Fruit fly (Drosophila melanogaster): Measurements from ENCODE around the gene Mur18B.
A peak's percentile ranks its signal among the peaks of the same experiment; 100 is the strongest.

Gene Mur18B

dm6 chrX:19183121-19183520, 29.9 kb upstream of the Mur18B start, which contains the start of gene CG33253 (continued):
- TF ChIP-seq fd96Cb (tag; optimal IDR thresholded peaks at IDR 0.05) (no peak), CG17829 (tag; optimal IDR thresholded peaks at IDR 0.05) (peak; percentile 2), lov (optimal IDR thresholded peaks at IDR 0.05) (no peak), lov (GFP tag; IDR thresholded peaks at IDR 0.05) (no peak), ci (GFP tag; IDR thresholded peaks at IDR 0.05) (no peak), CG3995 (GFP tag; optimal IDR thresholded peaks at IDR 0.05) (no peak), Dbx (GFP tag; IDR thresholded peaks at IDR 0.05) (no peak), H15 (GFP tag; IDR thresholded peaks at IDR 0.05) (no peak)

dm6 chrX:19187624-19188085, 25.4 kb upstream of the Mur18B start, which contains the start of gene Mec2:
Mec2 (plus strand) TSS chrX:19188035.
- no peak for TF ChIP-seq sc (optimal IDR thresholded peaks at IDR 0.05)
- TF ChIP-seq sc (GFP tag; optimal IDR thresholded peaks at IDR 0.05) = no peak
- peak; percentile 65 for TF ChIP-seq shn (GFP tag; optimal IDR thresholded peaks at IDR 0.05)
- TF ChIP-seq CG10979 (tag; optimal IDR thresholded peaks at IDR 0.05) = peak; percentile 39
- no peak for TF ChIP-seq CG43689 (GFP tag; IDR thresholded peaks at IDR 0.05)
- TF ChIP-seq rib (GFP tag; IDR thresholded peaks at IDR 0.05) = no peak
- TF ChIP-seq CG13424 (tag; optimal IDR thresholded peaks at IDR 0.05) = peak; percentile 1
- no peak for TF ChIP-seq CG8290 (GFP tag; optimal IDR thresholded peaks at IDR 0.05)
- peak in 1 of 2 experiments; percentile 91 for TF ChIP-seq CG8290 (tag; optimal IDR thresholded peaks at IDR 0.05)
- TF ChIP-seq esg (GFP tag; conservative IDR thresholded peaks at IDR 0.05) = peak; percentile 58
- TF ChIP-seq Dad (GFP tag; optimal IDR thresholded peaks at IDR 0.05) = peak; percentile 35
- peak; percentile 39; the same call in 1 of the 2 replicates for TF ChIP-seq E2f2 (GFP tag; IDR thresholded peaks at IDR 0.05)
- TF ChIP-seq pan (optimal IDR thresholded peaks at IDR 0.05) = no peak
- peak in 1 of 2 experiments; percentile 52 for TF ChIP-seq pan (GFP tag; optimal IDR thresholded peaks at IDR 0.05 in 1 of 2, IDR thresholded peaks at IDR 0.05 in 1 of 2)
- TF ChIP-seq zen (tag; optimal IDR thresholded peaks at IDR 0.05) = no peak
- TF ChIP-seq CG1233 (GFP tag; optimal IDR thresholded peaks at IDR 0.05) = no peak
- peak; percentile 10 for TF ChIP-seq HLH54F (GFP tag; optimal IDR thresholded peaks at IDR 0.05)
- no peak for TF ChIP-seq CG14965 (GFP tag; optimal IDR thresholded peaks at IDR 0.05; ENCODE audit: borderline replicate concordance)
- TF ChIP-seq gfzf (GFP tag; optimal IDR thresholded peaks at IDR 0.05) = no peak
- no peak for TF ChIP-seq cad (GFP tag; optimal IDR thresholded peaks at IDR 0.05)
- no peak for TF ChIP-seq prd (optimal IDR thresholded peaks at IDR 0.05)
- peak; percentile 72 for TF ChIP-seq prd (GFP tag; IDR thresholded peaks at IDR 0.05)
- TF ChIP-seq NK7.1 (GFP tag; optimal IDR thresholded peaks at IDR 0.05) = peak; percentile 52
- no peak for TF ChIP-seq CG6813 (GFP tag; optimal IDR thresholded peaks at IDR 0.05)
- peak; percentile 53; the same call in 2 of the 3 replicates for TF ChIP-seq CG14050 (GFP tag; IDR thresholded peaks at IDR 0.05)
- no peak for TF ChIP-seq bbx (GFP tag; IDR thresholded peaks at IDR 0.05; ENCODE audit: partially characterized antibody)
- TF ChIP-seq tin (GFP tag; optimal IDR thresholded peaks at IDR 0.05) = no peak
- TF ChIP-seq PHDP (tag; optimal IDR thresholded peaks at IDR 0.05) = peak; percentile 50
- no peak for TF ChIP-seq CG6254 (GFP tag; optimal IDR thresholded peaks at IDR 0.05)
- TF ChIP-seq gem (tag; optimal IDR thresholded peaks at IDR 0.05) = no peak
- peak; percentile 58 for TF ChIP-seq CG12942 (GFP tag; optimal IDR thresholded peaks at IDR 0.05)
- peak; percentile 86 for TF ChIP-seq row (GFP tag; IDR thresholded peaks at IDR 0.05)
- peak; percentile 4 for TF ChIP-seq CG8089 (GFP tag; optimal IDR thresholded peaks at IDR 0.05)
- no peak for TF ChIP-seq vnd (GFP tag; IDR thresholded peaks at IDR 0.05; ENCODE audit: partially characterized antibody)
- TF ChIP-seq nerfin-1 (tag; optimal IDR thresholded peaks at IDR 0.05) = no peak
- peak; percentile 13; the same call in 1 of the 3 replicates for TF ChIP-seq CG11093 (GFP tag; IDR thresholded peaks at IDR 0.05)
- no peak for TF ChIP-seq D19B (GFP tag; optimal IDR thresholded peaks at IDR 0.05)
- peak; percentile 56 for TF ChIP-seq dmrt99B (tag; optimal IDR thresholded peaks at IDR 0.05)
- TF ChIP-seq Hr39 (optimal IDR thresholded peaks at IDR 0.05) = no peak
- TF ChIP-seq Nf-YB (GFP tag; optimal IDR thresholded peaks at IDR 0.05) = no peak
- peak in 1 of 3 experiments; percentile 21 for TF ChIP-seq lola (GFP tag; optimal IDR thresholded peaks at IDR 0.05)
- no peak for TF ChIP-seq klu (GFP tag; IDR thresholded peaks at IDR 0.05)
- TF ChIP-seq bsh (GFP tag; optimal IDR thresholded peaks at IDR 0.05) = peak; percentile 17 to 70
